Fruit fly (Drosophila melanogaster): ENCODE results near the gene CG4678.

dm6 chrX:16734647-16735046 lies 38.7 kb downstream of the CG4678 start, which contains the start of gene TwdlY:
- TF ChIP-seq CG7101 (tag; optimal IDR thresholded peaks at IDR 0.05) = no peak
- no peak for TF ChIP-seq CG33017 (tag; optimal IDR thresholded peaks at IDR 0.05)
